Worm (Caenorhabditis elegans) whole organism, L2 larva: ENCODE results near the gene T11G6.3.

ENCODE experiments used
- C34F6.9 ChIP-seq: fragments of 150-350 bp; optimal IDR thresholded peaks from 2 replicates; lab custom pipeline; 2014; ENCODE audit warnings: missing biosample characterization, missing genetic modification characterization
- elt-3 ChIP-seq: sonication (generic microtip); optimal IDR thresholded peaks from 2 replicates; lab custom pipeline; 2017; ENCODE audit warnings: missing biosample characterization, missing genetic modification characterization
- nhr-77 ChIP-seq: fragments of 150-350 bp; optimal IDR thresholded peaks from 2 replicates; lab custom pipeline; 2014; ENCODE audit warnings: missing biosample characterization, missing genetic modification characterization
- peb-1 ChIP-seq: fragments of 150-350 bp; optimal IDR thresholded peaks from 2 replicates; lab custom pipeline; 2014; ENCODE audit warnings: missing biosample characterization, missing genetic modification characterization

ce11 chrIV:10815950-10816349, 39.1 kb downstream of the T11G6.3 start:
- TF ChIP-seq C34F6.9 (tag; lab: Kevin White, UChicago) (no peak), elt-3 (no peak), peb-1 (tag; lab: Kevin White, UChicago) (no peak), nhr-77 (tag; lab: Kevin White, UChicago) (no peak)
